Worm (Caenorhabditis elegans) whole organism, midembryonic: Measurements from ENCODE around the gene Y53G8B.2.

Experiments used
- ztf-23 ChIP-seq: fragments of 200-800 bp; sonication (Bioruptor generic); IDR thresholded peaks from 2 replicates; pipeline ENCODE4 v1.3.6; 2022; ENCODE audit warnings: missing genetic modification reagents, missing genetic modification characterization, missing compliant biosample characterization
- ztf-29 ChIP-seq: fragments of 200-800 bp; sonication (Bioruptor generic); IDR thresholded peaks from 2 replicates; pipeline ENCODE4 v1.3.6; 2022; ENCODE audit warnings: missing genetic modification reagents, missing genetic modification characterization, missing compliant biosample characterization

ce11 chrIII:3091572-3091971 is 12.2 kb downstream of the Y53G8B.2 start, which contains the start of gene ccep-135:
- TF ChIP-seq ztf-29 (GFP tag; lab: Robert Waterston, UW) (no peak), ztf-23 (GFP tag; lab: Robert Waterston, UW) (no peak)
